Fruit fly (Drosophila melanogaster) whole organism, embryonic: Measurements from ENCODE around the gene Hf.

Experiments
- Blimp-1 ChIP-seq: fragments of 200-800 bp; sonication (Bioruptor generic); optimal IDR thresholded peaks from 3 replicates; lab custom pipeline; 2018; ENCODE audit warnings: missing biosample characterization, missing genetic modification characterization, mild to moderate bottlenecking, moderate library complexity, missing genetic modification reagents
- Bteb2 ChIP-seq: fragments of 200-800 bp; sonication (Bioruptor generic); optimal IDR thresholded peaks from 2 replicates; lab custom pipeline; 2016; ENCODE audit warnings: missing biosample characterization, missing genetic modification characterization
- C15 ChIP-seq: fragments of 200-800 bp; sonication (Bioruptor generic); IDR thresholded peaks from 3 replicates; pipeline ENCODE4 v1.3.6; 2022; ENCODE audit warnings: missing biosample characterization, missing genetic modification characterization
- CG10147 ChIP-seq: fragments of 200-800 bp; sonication (Bioruptor generic); optimal IDR thresholded peaks from 2 replicates; lab custom pipeline; 2019; ENCODE audit warnings: missing biosample characterization, mild to moderate bottlenecking, missing genetic modification characterization, moderate library complexity
- CG10209 ChIP-seq: fragments of 200-800 bp; sonication (Bioruptor generic); optimal IDR thresholded peaks from 3 replicates; lab custom pipeline; 2017; ENCODE audit warnings: missing biosample characterization, mild to moderate bottlenecking, missing genetic modification characterization, missing genetic modification reagents
- CG10267 ChIP-seq: fragments of 200-800 bp; sonication (Bioruptor generic); optimal IDR thresholded peaks from 2 replicates; lab custom pipeline; 2018; ENCODE audit warnings: missing biosample characterization, mild to moderate bottlenecking, missing genetic modification characterization, moderate library complexity
- CG10565 ChIP-seq: fragments of 200-800 bp; sonication (Bioruptor generic); optimal IDR thresholded peaks from 3 replicates; lab custom pipeline; 2016; ENCODE audit warnings: missing biosample characterization, mild to moderate bottlenecking, missing genetic modification characterization
- CG13624 ChIP-seq: fragments of 200-800 bp; sonication (Bioruptor generic); optimal IDR thresholded peaks from 2 replicates; lab custom pipeline; 2016; ENCODE audit warnings: missing biosample characterization, missing genetic modification characterization
- CG17361 ChIP-seq: fragments of 200-800 bp; sonication (Bioruptor generic); IDR thresholded peaks from 3 replicates; pipeline ENCODE4 v1.3.6; 2022; ENCODE audit warnings: missing biosample characterization, missing genetic modification characterization
- CG17802 ChIP-seq: fragments of 200-800 bp; sonication (Bioruptor generic); optimal IDR thresholded peaks from 2 replicates; lab custom pipeline; 2018; ENCODE audit warnings: missing biosample characterization, mild to moderate bottlenecking, missing genetic modification characterization, moderate library complexity
- CG32532 ChIP-seq: fragments of 200-800 bp; sonication (Bioruptor generic); IDR thresholded peaks from 2 replicates; pipeline ENCODE4 v1.3.6; 2022; ENCODE audit warnings: missing biosample characterization, missing genetic modification characterization
- CG4328 ChIP-seq: fragments of 200-800 bp; sonication (Bioruptor generic); optimal IDR thresholded peaks from 3 replicates; lab custom pipeline; 2017; ENCODE audit warnings: missing biosample characterization, missing genetic modification reagents, missing genetic modification characterization
- CG4707 ChIP-seq: fragments of 200-800 bp; sonication (Bioruptor generic); optimal IDR thresholded peaks from 2 replicates; lab custom pipeline; 2018; ENCODE audit warnings: missing biosample characterization, mild to moderate bottlenecking, missing genetic modification characterization, moderate library complexity
- CG4820 ChIP-seq: fragments of 200-800 bp; sonication (Bioruptor generic); optimal IDR thresholded peaks from 3 replicates; lab custom pipeline; 2016; ENCODE audit warnings: missing biosample characterization, missing genetic modification characterization
- CG5245 ChIP-seq: fragments of 200-800 bp; sonication (Bioruptor generic); optimal IDR thresholded peaks from 3 replicates; lab custom pipeline; 2016; ENCODE audit warnings: missing biosample characterization, missing genetic modification characterization
- CG6683 ChIP-seq: fragments of 200-800 bp; sonication (Bioruptor generic); optimal IDR thresholded peaks from 2 replicates; lab custom pipeline; 2017; ENCODE audit warnings: missing biosample characterization, mild to moderate bottlenecking, missing genetic modification characterization, missing genetic modification reagents
- CG6854 ChIP-seq: fragments of 200-800 bp; sonication (Bioruptor generic); optimal IDR thresholded peaks from 3 replicates; lab custom pipeline; 2017; ENCODE audit warnings: missing biosample characterization, mild to moderate bottlenecking, missing genetic modification characterization
- CG7271 ChIP-seq: fragments of 200-800 bp; sonication (Bioruptor generic); optimal IDR thresholded peaks from 2 replicates; lab custom pipeline; 2018; ENCODE audit warnings: missing biosample characterization, mild to moderate bottlenecking, missing genetic modification characterization, moderate library complexity
- CG7357 ChIP-seq: fragments of 200-800 bp; sonication (Bioruptor generic); IDR thresholded peaks from 3 replicates; pipeline ENCODE4 v1.3.6; 2022; ENCODE audit warnings: missing biosample characterization, missing genetic modification characterization
- CG7839 ChIP-seq: fragments of 200-800 bp; sonication (Bioruptor generic); optimal IDR thresholded peaks from 3 replicates; lab custom pipeline; 2018; ENCODE audit warnings: missing biosample characterization, mild to moderate bottlenecking, missing genetic modification characterization, moderate library complexity
- CG8478 ChIP-seq: fragments of >200 bp; optimal IDR thresholded peaks from 2 replicates; lab custom pipeline; 2018
- CG9817 ChIP-seq: fragments of 200-800 bp; sonication (Bioruptor generic); optimal IDR thresholded peaks from 2 replicates; lab custom pipeline; 2018; ENCODE audit warnings: missing biosample characterization, mild to moderate bottlenecking, missing genetic modification characterization, moderate library complexity
- CoRest ChIP-seq: fragments of 200-800 bp; sonication (Bioruptor generic); optimal IDR thresholded peaks from 3 replicates; lab custom pipeline; 2018; ENCODE audit warnings: missing biosample characterization, mild to moderate bottlenecking, missing genetic modification characterization, moderate library complexity
- Dek ChIP-seq: fragments of 200-800 bp; sonication (Bioruptor generic); optimal IDR thresholded peaks from 3 replicates; lab custom pipeline; 2019; ENCODE audit warnings: missing biosample characterization, mild to moderate bottlenecking, missing genetic modification characterization, moderate library complexity
- Hey ChIP-seq: fragments of 200-800 bp; sonication (Bioruptor generic); optimal IDR thresholded peaks from 3 replicates; lab custom pipeline; 2018; ENCODE audit warnings: missing biosample characterization, mild to moderate bottlenecking, missing genetic modification characterization
- Lhr ChIP-seq: fragments of 200-800 bp; sonication (Bioruptor generic); optimal IDR thresholded peaks from 3 replicates; lab custom pipeline; 2017; ENCODE audit warnings: mild to moderate bottlenecking, missing biosample characterization, missing genetic modification reagents, missing genetic modification characterization
- Med ChIP-seq: fragments of 200-800 bp; sonication (Bioruptor generic); peaks from one replicate; lab custom pipeline; 2016; ENCODE audit warnings: missing biosample characterization, missing genetic modification characterization, mild to moderate bottlenecking, inconsistent platforms, moderate library complexity
- Oaz ChIP-seq: fragments of 200-800 bp; sonication (Bioruptor generic); IDR thresholded peaks from 2 replicates; pipeline ENCODE4 v1.3.6; 2022; ENCODE audit warnings: missing biosample characterization, missing genetic modification characterization
- Pdp1 ChIP-seq, 2 experiments: fragments of 200-800 bp; sonication (Bioruptor generic); optimal IDR thresholded peaks; 3 replicates each; lab custom pipeline; 2016; ENCODE audit warnings: missing biosample characterization in 2 of 2, missing genetic modification characterization in 2 of 2, mild to moderate bottlenecking in 1 of 2, moderate library complexity in 1 of 2
- Ptx1 ChIP-seq: fragments of 200-800 bp; sonication (Bioruptor generic); IDR thresholded peaks from 2 replicates; pipeline ENCODE4 v1.3.6; 2022; ENCODE audit warnings: missing biosample characterization, missing genetic modification characterization
- Rfx ChIP-seq: fragments of 200-800 bp; sonication (Bioruptor generic); IDR thresholded peaks from 2 replicates; pipeline ENCODE4 v1.3.6; 2022; ENCODE audit warnings: missing biosample characterization, missing genetic modification characterization
- Sin3A ChIP-seq: fragments of >200 bp; optimal IDR thresholded peaks from 2 replicates; lab custom pipeline; 2018
- ab ChIP-seq: fragments of 200-800 bp; sonication (Bioruptor generic); optimal IDR thresholded peaks from 2 replicates; lab custom pipeline; 2016; ENCODE audit warnings: missing biosample characterization, missing genetic modification characterization
- ac ChIP-seq: fragments of 200-800 bp; sonication (Bioruptor generic); optimal IDR thresholded peaks from 3 replicates; lab custom pipeline; 2017; ENCODE audit warnings: missing biosample characterization, mild to moderate bottlenecking, missing genetic modification characterization
- al ChIP-seq: fragments of 200-800 bp; sonication (Bioruptor generic); IDR thresholded peaks from 2 replicates; pipeline ENCODE4 v1.3.6; 2022; ENCODE audit warnings: missing biosample characterization, missing genetic modification characterization
- ap ChIP-seq: fragments of 200-800 bp; sonication (Bioruptor generic); IDR thresholded peaks from 2 replicates; pipeline ENCODE4 v1.3.6; 2022; ENCODE audit warnings: missing biosample characterization, missing genetic modification characterization
- bbx ChIP-seq: fragments of 200-800 bp; sonication (Bioruptor generic); IDR thresholded peaks from 2 replicates; pipeline ENCODE4 v1.3.6; 2022; ENCODE audit warnings: missing biosample characterization, missing genetic modification characterization; ENCODE audit not compliant: partially characterized antibody
- crol ChIP-seq: fragments of 200-800 bp; sonication (Bioruptor generic); IDR thresholded peaks from 2 replicates; pipeline ENCODE4 v1.3.6; 2022; ENCODE audit warnings: missing biosample characterization, missing genetic modification characterization
- disco-r ChIP-seq: fragments of 200-800 bp; sonication (Bioruptor generic); optimal IDR thresholded peaks from 2 replicates; lab custom pipeline; 2016; ENCODE audit warnings: missing biosample characterization, missing genetic modification characterization
- dm ChIP-seq: fragments of 200-800 bp; sonication (Bioruptor generic); optimal IDR thresholded peaks from 3 replicates; lab custom pipeline; 2016; ENCODE audit warnings: missing biosample characterization, missing genetic modification characterization
- eve ChIP-seq, 2 experiments: fragments of >200 bp; optimal IDR thresholded peaks; 2 replicates each; lab custom pipeline; 2017; ENCODE audit warnings: missing biosample characterization in 2 of 2, missing genetic modification characterization in 2 of 2
- eyg ChIP-seq: fragments of 200-800 bp; sonication (Bioruptor generic); optimal IDR thresholded peaks from 3 replicates; lab custom pipeline; 2016; ENCODE audit warnings: missing biosample characterization, missing genetic modification characterization
- ftz-f1 ChIP-seq: fragments of 200-800 bp; sonication (Bioruptor generic); optimal IDR thresholded peaks from 2 replicates; lab custom pipeline; 2016; ENCODE audit warnings: missing biosample characterization, missing genetic modification characterization
- gt ChIP-seq: fragments of 200-800 bp; sonication (Bioruptor generic); IDR thresholded peaks from 2 replicates; pipeline ENCODE4 v1.3.6; 2022; ENCODE audit warnings: missing biosample characterization, missing genetic modification characterization
- hb ChIP-seq: fragments of 200-800 bp; sonication (Bioruptor generic); IDR thresholded peaks from 3 replicates; pipeline ENCODE4 v1.3.6; 2022; ENCODE audit warnings: missing biosample characterization, missing genetic modification characterization; ENCODE audit not compliant: partially characterized antibody
- kni ChIP-seq: fragments of 200-800 bp; sonication (Bioruptor generic); optimal IDR thresholded peaks from 3 replicates; lab custom pipeline; 2017; ENCODE audit warnings: mild to moderate bottlenecking, missing biosample characterization, missing genetic modification reagents, missing genetic modification characterization
- lab ChIP-seq: fragments of 200-800 bp; sonication (Bioruptor generic); optimal IDR thresholded peaks from 3 replicates; lab custom pipeline; 2017; ENCODE audit warnings: missing biosample characterization, missing genetic modification characterization, mild to moderate bottlenecking, moderate library complexity, missing genetic modification reagents
- nmo ChIP-seq: fragments of 200-800 bp; sonication (Bioruptor generic); optimal IDR thresholded peaks from 2 replicates; lab custom pipeline; 2018; ENCODE audit warnings: missing biosample characterization, mild to moderate bottlenecking, missing genetic modification characterization, moderate library complexity
- onecut ChIP-seq: fragments of 200-800 bp; sonication (Bioruptor generic); IDR thresholded peaks from 2 replicates; pipeline ENCODE4 v1.3.6; 2022; ENCODE audit warnings: missing biosample characterization, missing genetic modification characterization
- sna ChIP-seq: fragments of 200-800 bp; sonication (Bioruptor generic); IDR thresholded peaks from 2 replicates; pipeline ENCODE4 v1.3.6; 2022; ENCODE audit warnings: missing biosample characterization, missing genetic modification characterization; ENCODE audit not compliant: partially characterized antibody
- tap ChIP-seq: fragments of 200-800 bp; optimal IDR thresholded peaks from 3 replicates; lab custom pipeline; 2019; ENCODE audit warnings: missing biosample characterization, mild to moderate bottlenecking, missing genetic modification characterization, moderate library complexity
- tx ChIP-seq: fragments of 200-800 bp; sonication (Bioruptor generic); optimal IDR thresholded peaks from 2 replicates; lab custom pipeline; 2016; ENCODE audit warnings: missing biosample characterization, missing genetic modification characterization

The Hf gene

DNA sequence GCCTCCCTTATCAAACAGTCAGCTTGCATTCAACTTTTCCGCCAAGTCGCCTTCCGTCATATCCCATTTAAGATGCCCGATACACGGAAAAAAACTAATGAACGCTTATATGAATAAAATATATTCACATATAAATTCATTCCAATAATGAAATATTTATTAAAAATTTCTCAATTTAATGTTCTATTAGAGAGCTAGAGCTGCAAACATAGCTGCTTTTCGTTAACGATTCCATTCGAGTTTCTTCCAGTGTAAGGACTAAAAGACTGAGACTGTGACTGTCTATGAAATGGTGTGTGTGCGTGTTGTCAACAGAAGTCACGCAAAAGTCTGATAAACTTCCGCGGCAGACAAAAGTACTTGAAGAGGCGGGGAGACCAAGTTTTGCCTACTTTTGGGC is 37.4 kb downstream of the Hf start (continued):
- TF ChIP-seq kni (GFP tag; lab: Kevin White, UChicago), result no peak
- TF ChIP-seq CG10209 (GFP tag; lab: Kevin White, UChicago), result peak; percentile 39
- peak; percentile 64 for TF ChIP-seq Med
- TF ChIP-seq eve (GFP tag; optimal IDR thresholded peaks at IDR 0.05; lab: Kevin White, UChicago), result no peak
- TF ChIP-seq Dek (tag; lab: Kevin White, UChicago), result peak; percentile 38
- peak; percentile 29 for TF ChIP-seq CG4707 (GFP tag; lab: Kevin White, UChicago)
- peak; percentile 28 for TF ChIP-seq tap
- no peak for TF ChIP-seq CG7271
- TF ChIP-seq Sin3A, result no peak
- no peak for TF ChIP-seq tx (GFP tag; lab: Kevin White, UChicago)
- no peak for TF ChIP-seq CG17802 (tag; lab: Kevin White, UChicago)
- 0 out of 2 replicates have a peak, but pooled peaks have one; percentile 19 for TF ChIP-seq ap (GFP tag; lab: Robert Waterston, UW)
- peak; percentile 34 for TF ChIP-seq CG6683
- TF ChIP-seq CG8478 (lab: Kevin White, UChicago), result no peak
- no peak for TF ChIP-seq Bteb2 (GFP tag; lab: Kevin White, UChicago)
- TF ChIP-seq Oaz (GFP tag; lab: Robert Waterston, UW), result no peak
- peak; percentile 63 for TF ChIP-seq CG7839
- TF ChIP-seq lab, result peak; percentile 83
- TF ChIP-seq Pdp1 (GFP tag; optimal IDR thresholded peaks at IDR 0.05; lab: Kevin White, UChicago), result no peak
- TF ChIP-seq CG32532 (GFP tag; lab: Robert Waterston, UW), result peak; percentile 57; the same call in 1 of the 2 replicates
- no peak for TF ChIP-seq eyg (GFP tag; lab: Kevin White, UChicago)
- no peak for TF ChIP-seq bbx
- TF ChIP-seq sna (GFP tag; lab: Robert Waterston, UW), result no peak
- no peak for TF ChIP-seq ftz-f1 (GFP tag; lab: Kevin White, UChicago)
- TF ChIP-seq nmo (GFP tag; lab: Kevin White, UChicago), result peak; percentile 48
- no peak for TF ChIP-seq dm (GFP tag; lab: Kevin White, UChicago)
- TF ChIP-seq CG4328, result no peak
- no peak for TF ChIP-seq onecut (GFP tag; lab: Robert Waterston, UW)
- no peak for TF ChIP-seq al (GFP tag; lab: Robert Waterston, UW)
- TF ChIP-seq Hey (tag; lab: Kevin White, UChicago), result no peak
- TF ChIP-seq CG4820, result no peak
- no peak for TF ChIP-seq CG10565
- no peak for TF ChIP-seq C15 (GFP tag; lab: Robert Waterston, UW)
- TF ChIP-seq hb (GFP tag; lab: Robert Waterston, UW), result no peak
- TF ChIP-seq CG17361 (GFP tag; lab: Robert Waterston, UW), result peak; percentile 54; the same call in 1 of the 3 replicates
- TF ChIP-seq Blimp-1 (GFP tag; lab: Kevin White, UChicago), result peak; percentile 47
- peak; percentile 29 for TF ChIP-seq CG10267
- no peak for TF ChIP-seq ab (GFP tag; lab: Kevin White, UChicago)
- no peak for TF ChIP-seq CG5245 (GFP tag; lab: Kevin White, UChicago)
- TF ChIP-seq ac (GFP tag; lab: Kevin White, UChicago), result no peak
- TF ChIP-seq CG10147, result peak; percentile 34
- no peak for TF ChIP-seq gt (GFP tag; lab: Robert Waterston, UW)
- TF ChIP-seq CG7357 (GFP tag; lab: Robert Waterston, UW), result no peak
- TF ChIP-seq Ptx1 (GFP tag; lab: Robert Waterston, UW), result peak; percentile 43
- peak; percentile 56 for TF ChIP-seq CoRest
- peak; percentile 55 for TF ChIP-seq Rfx
- no peak for TF ChIP-seq disco-r (GFP tag; lab: Kevin White, UChicago)
- no peak for TF ChIP-seq Lhr (GFP tag; lab: Kevin White, UChicago)
- TF ChIP-seq CG6854 (GFP tag; lab: Kevin White, UChicago), result peak; percentile 30
- no peak for TF ChIP-seq crol (GFP tag; lab: Robert Waterston, UW)
- TF ChIP-seq CG9817, result peak; percentile 20
- no peak for TF ChIP-seq CG13624 (GFP tag; lab: Kevin White, UChicago)
